Worm (Caenorhabditis elegans) whole organism, young adult: ENCODE data around the gene lro-1.

Experiments used
- B0035.1 ChIP-seq: sonication (generic microtip); optimal IDR thresholded peaks from 2 replicates; lab custom pipeline; 2016; ENCODE audit warnings: missing genetic modification characterization, mild to moderate bottlenecking, missing compliant biosample characterization, missing genotype, missing genetic modification reagents
- F39B2.1 ChIP-seq: fragments of 200-800 bp; sonication (Bioruptor generic); IDR thresholded peaks from 2 replicates; pipeline ENCODE4 v1.3.6; 2022; ENCODE audit warnings: missing genetic modification reagents, missing genetic modification characterization, missing compliant biosample characterization
- F49E8.2 ChIP-seq: sonication (generic microtip); optimal IDR thresholded peaks from 3 replicates; lab custom pipeline; 2017; ENCODE audit warnings: missing genetic modification characterization, mild to moderate bottlenecking, missing compliant biosample characterization, antibody characterized with exemption, moderate library complexity; ENCODE audit not compliant: insufficient read depth
- F52B5.7 ChIP-seq: sonication (generic microtip); optimal IDR thresholded peaks from 2 replicates; lab custom pipeline; 2016; ENCODE audit warnings: mild to moderate bottlenecking, missing genetic modification characterization, missing compliant biosample characterization
- K12H6.12 ChIP-seq: fragments of 200-800 bp; sonication (Bioruptor generic); optimal IDR thresholded peaks from 2 replicates; lab custom pipeline; 2018; ENCODE audit warnings: mild to moderate bottlenecking, missing genetic modification characterization, missing compliant biosample characterization
- Y53G8AR.9 ChIP-seq: fragments of 200-800 bp; sonication (Bioruptor generic); conservative IDR thresholded peaks from 2 replicates; pipeline ENCODE4 v1.3.6; 2022; ENCODE audit warnings: missing genetic modification reagents, missing genetic modification characterization, missing compliant biosample characterization
- akir-1 ChIP-seq: fragments of 200-800 bp; sonication (Bioruptor generic); optimal IDR thresholded peaks from 2 replicates; lab custom pipeline; 2018; ENCODE audit warnings: mild to moderate bottlenecking, missing genetic modification characterization, moderate library complexity, missing compliant biosample characterization
- ama-1 ChIP-seq, 3 experiments: fragments of 150-350 bp in 1 of 3; sonication (generic microtip) in 2 of 3; optimal IDR thresholded peaks; 2 replicates each; lab custom pipeline; 2014 to 2018; ENCODE audit warnings: missing biosample characterization in 2 of 3, missing genetic modification characterization in 2 of 3, missing genetic modification reagents in 2 of 3
- attf-5 ChIP-seq: fragments of 200-800 bp; sonication (Bioruptor generic); optimal IDR thresholded peaks from 2 replicates; lab custom pipeline; 2018; ENCODE audit warnings: mild to moderate bottlenecking, missing genetic modification characterization, missing compliant biosample characterization
- attf-6 ChIP-seq: fragments of 200-800 bp; sonication (Bioruptor generic); IDR thresholded peaks from 2 replicates; pipeline ENCODE4 v1.3.6; 2022; ENCODE audit warnings: missing genetic modification reagents, missing genetic modification characterization, missing compliant biosample characterization
- bed-1 ChIP-seq: fragments of 200-800 bp; sonication (Bioruptor generic); IDR thresholded peaks from 2 replicates; pipeline ENCODE4 v1.3.6; 2022; ENCODE audit warnings: missing genetic modification reagents, missing genetic modification characterization, missing compliant biosample characterization
- bed-2 ChIP-seq: fragments of 200-800 bp; sonication (Bioruptor generic); IDR thresholded peaks from 2 replicates; pipeline ENCODE4 v1.3.6; 2022; ENCODE audit warnings: missing genetic modification reagents, missing genetic modification characterization, missing compliant biosample characterization
- ccch-3 ChIP-seq: fragments of 200-800 bp; sonication (Bioruptor generic); optimal IDR thresholded peaks from 2 replicates; lab custom pipeline; 2018; ENCODE audit warnings: mild to moderate bottlenecking, missing genetic modification characterization, missing compliant biosample characterization
- cebp-1 ChIP-seq, 2 experiments: fragments of 200-800 bp in 1 of 2; sonication (Bioruptor generic) in 1 of 2; sonication (generic microtip) in 1 of 2; IDR thresholded peaks in 1 of 2; optimal IDR thresholded peaks in 1 of 2; 2 replicates each; pipeline versions ENCODE4 v1.3.6 to Lab custom; 2017 to 2022; ENCODE audit warnings: missing compliant biosample characterization in 2 of 2, missing genetic modification characterization in 2 of 2, mild to moderate bottlenecking in 1 of 2, missing genetic modification reagents in 1 of 2, moderate library complexity in 1 of 2
- ceh-27 ChIP-seq: fragments of 200-800 bp; sonication (Bioruptor generic); optimal IDR thresholded peaks from 2 replicates; lab custom pipeline; 2018; ENCODE audit warnings: mild to moderate bottlenecking, missing genetic modification characterization, moderate library complexity, missing compliant biosample characterization
- ceh-58 ChIP-seq: fragments of 200-800 bp; sonication (Bioruptor generic); IDR thresholded peaks from 2 replicates; pipeline ENCODE4 v1.3.6; 2022; ENCODE audit warnings: missing genetic modification characterization, missing compliant biosample characterization
- ceh-91 ChIP-seq: fragments of 200-800 bp; sonication (Bioruptor generic); IDR thresholded peaks from 2 replicates; pipeline ENCODE4 v1.3.6; 2022; ENCODE audit warnings: missing genetic modification reagents, missing genetic modification characterization, missing compliant biosample characterization
- chd-7 ChIP-seq: sonication (generic microtip); optimal IDR thresholded peaks from 2 replicates; lab custom pipeline; 2016; ENCODE audit warnings: mild to moderate bottlenecking, missing genetic modification characterization, moderate library complexity, missing compliant biosample characterization
- die-1 ChIP-seq: sonication (generic microtip); optimal IDR thresholded peaks from 2 replicates; lab custom pipeline; 2016; ENCODE audit warnings: missing genotype, mild to moderate bottlenecking, missing genetic modification characterization, missing compliant biosample characterization
- dpff-1 ChIP-seq: sonication (generic microtip); optimal IDR thresholded peaks from 2 replicates; lab custom pipeline; 2017; ENCODE audit warnings: mild to moderate bottlenecking, missing genetic modification characterization, missing compliant biosample characterization
- egl-18 ChIP-seq: fragments of 200-800 bp; sonication (Bioruptor generic); IDR thresholded peaks from 2 replicates; pipeline ENCODE4 v1.3.6; 2022; ENCODE audit warnings: missing genetic modification reagents, missing genetic modification characterization, missing compliant biosample characterization
- ekl-4 ChIP-seq: fragments of 200-800 bp; sonication (Bioruptor generic); IDR thresholded peaks from 2 replicates; pipeline ENCODE4 v1.3.6; 2022; ENCODE audit warnings: missing genetic modification reagents, missing genetic modification characterization, missing compliant biosample characterization
- ets-4 ChIP-seq: fragments of 200-800 bp; sonication (Bioruptor generic); optimal IDR thresholded peaks from 2 replicates; lab custom pipeline; 2018; ENCODE audit warnings: mild to moderate bottlenecking, missing genetic modification characterization, missing compliant biosample characterization
- fkh-3 ChIP-seq: sonication (generic microtip); optimal IDR thresholded peaks from 2 replicates; lab custom pipeline; 2016; ENCODE audit warnings: mild to moderate bottlenecking, missing genetic modification characterization, missing compliant biosample characterization
- hrde-1 ChIP-seq: sonication (generic microtip); optimal IDR thresholded peaks from 2 replicates; lab custom pipeline; 2016; ENCODE audit warnings: missing genetic modification characterization, mild to moderate bottlenecking, missing compliant biosample characterization, moderate library complexity, missing genotype, missing genetic modification reagents, borderline replicate concordance
- let-526 ChIP-seq: fragments of 200-800 bp; sonication (Bioruptor generic); IDR thresholded peaks from 2 replicates; pipeline ENCODE4 v1.3.6; 2022; ENCODE audit warnings: missing genetic modification reagents, missing genetic modification characterization, missing compliant biosample characterization
- lin-26 ChIP-seq: fragments of 200-800 bp; sonication (Bioruptor generic); IDR thresholded peaks from 2 replicates; pipeline ENCODE4 v1.3.6; 2022; ENCODE audit warnings: missing genetic modification reagents, missing genetic modification characterization, missing compliant biosample characterization
- lin-35 ChIP-seq, 3 experiments: fragments of 150-350 bp in 2 of 3; sonication (generic microtip) in 1 of 3; optimal IDR thresholded peaks; 2 replicates each; lab custom pipeline; 2014 to 2018; ENCODE audit warnings: missing biosample characterization in 3 of 3, missing genetic modification characterization in 3 of 3, missing genetic modification reagents in 3 of 3
- mcd-1 ChIP-seq: fragments of 200-800 bp; sonication (Bioruptor generic); IDR thresholded peaks from 2 replicates; pipeline ENCODE4 v1.3.6; 2022; ENCODE audit warnings: missing genetic modification reagents, missing genetic modification characterization, missing compliant biosample characterization
- mxl-1 ChIP-seq: sonication (generic microtip); optimal IDR thresholded peaks from 2 replicates; lab custom pipeline; 2016; ENCODE audit warnings: missing genetic modification characterization, missing compliant biosample characterization
- nfya-2 ChIP-seq: fragments of 200-800 bp; sonication (Bioruptor generic); IDR thresholded peaks from 2 replicates; pipeline ENCODE4 v1.3.6; 2022; ENCODE audit warnings: missing genetic modification reagents, missing genetic modification characterization, missing compliant biosample characterization
- nhr-120 ChIP-seq: fragments of 200-800 bp; sonication (Bioruptor generic); IDR thresholded peaks from 2 replicates; pipeline ENCODE4 v1.3.6; 2022; ENCODE audit warnings: missing genetic modification characterization, missing compliant biosample characterization
- nhr-179 ChIP-seq: sonication (generic microtip); optimal IDR thresholded peaks from 2 replicates; lab custom pipeline; 2016; ENCODE audit warnings: mild to moderate bottlenecking, missing genetic modification characterization, missing compliant biosample characterization
- pbrm-1 ChIP-seq: fragments of 200-800 bp; sonication (Bioruptor generic); IDR thresholded peaks from 2 replicates; pipeline ENCODE4 v1.3.6; 2022; ENCODE audit warnings: missing genetic modification reagents, missing genetic modification characterization, missing compliant biosample characterization
- rcor-1 ChIP-seq: fragments of 200-800 bp; sonication (Bioruptor generic); IDR thresholded peaks from 2 replicates; pipeline ENCODE4 v1.3.6; 2022; ENCODE audit warnings: missing genetic modification reagents, missing genetic modification characterization, missing compliant biosample characterization
- repo-1 ChIP-seq: sonication (generic microtip); optimal IDR thresholded peaks from 2 replicates; lab custom pipeline; 2017; ENCODE audit warnings: mild to moderate bottlenecking, missing genetic modification characterization, missing compliant biosample characterization
- sdz-38 ChIP-seq: sonication (generic microtip); optimal IDR thresholded peaks from 2 replicates; lab custom pipeline; 2016; ENCODE audit warnings: missing genotype, missing genetic modification characterization, missing compliant biosample characterization
- sea-2 ChIP-seq: fragments of 200-800 bp; sonication (Bioruptor generic); IDR thresholded peaks from 2 replicates; pipeline ENCODE4 v1.3.6; 2022; ENCODE audit warnings: missing genetic modification characterization, missing compliant biosample characterization
- snpc-1.1 ChIP-seq: sonication (generic microtip); optimal IDR thresholded peaks from 2 replicates; lab custom pipeline; 2017; ENCODE audit warnings: missing genetic modification characterization, mild to moderate bottlenecking, missing compliant biosample characterization, antibody characterized with exemption, moderate library complexity, missing genotype, missing genetic modification reagents; ENCODE audit not compliant: insufficient read depth
- snpc-1.3 ChIP-seq: sonication (generic microtip); optimal IDR thresholded peaks from 2 replicates; lab custom pipeline; 2017; ENCODE audit warnings: missing genetic modification characterization, mild to moderate bottlenecking, missing compliant biosample characterization, antibody characterized with exemption, moderate library complexity, missing genotype, missing genetic modification reagents; ENCODE audit not compliant: insufficient read depth
- tbx-9 ChIP-seq: sonication (generic microtip); optimal IDR thresholded peaks from 2 replicates; lab custom pipeline; 2016; ENCODE audit warnings: borderline replicate concordance, missing genetic modification characterization, inconsistent platforms, missing compliant biosample characterization
- tlf-1 ChIP-seq: fragments of 200-800 bp; sonication (Bioruptor generic); optimal IDR thresholded peaks from 2 replicates; lab custom pipeline; 2018; ENCODE audit warnings: mild to moderate bottlenecking, missing genetic modification characterization, missing compliant biosample characterization
- xnd-1 ChIP-seq: sonication (generic microtip); optimal IDR thresholded peaks from 2 replicates; lab custom pipeline; 2016; ENCODE audit warnings: missing genotype, missing genetic modification reagents, missing genetic modification characterization, missing compliant biosample characterization
- zfh-2 ChIP-seq: fragments of 200-800 bp; sonication (Bioruptor generic); conservative IDR thresholded peaks from 2 replicates; pipeline ENCODE4 v1.3.6; 2022; ENCODE audit warnings: missing genetic modification reagents, missing genetic modification characterization, missing compliant biosample characterization
- ztf-22 ChIP-seq: fragments of 200-800 bp; sonication (Bioruptor generic); optimal IDR thresholded peaks from 2 replicates; lab custom pipeline; 2018; ENCODE audit warnings: mild to moderate bottlenecking, missing genetic modification characterization, moderate library complexity, missing compliant biosample characterization
- ztf-25 ChIP-seq: fragments of 200-800 bp; sonication (Bioruptor generic); IDR thresholded peaks from 2 replicates; pipeline ENCODE4 v1.3.6; 2022; ENCODE audit warnings: missing genetic modification reagents, missing genetic modification characterization, missing compliant biosample characterization

The lro-1 gene

DNA sequence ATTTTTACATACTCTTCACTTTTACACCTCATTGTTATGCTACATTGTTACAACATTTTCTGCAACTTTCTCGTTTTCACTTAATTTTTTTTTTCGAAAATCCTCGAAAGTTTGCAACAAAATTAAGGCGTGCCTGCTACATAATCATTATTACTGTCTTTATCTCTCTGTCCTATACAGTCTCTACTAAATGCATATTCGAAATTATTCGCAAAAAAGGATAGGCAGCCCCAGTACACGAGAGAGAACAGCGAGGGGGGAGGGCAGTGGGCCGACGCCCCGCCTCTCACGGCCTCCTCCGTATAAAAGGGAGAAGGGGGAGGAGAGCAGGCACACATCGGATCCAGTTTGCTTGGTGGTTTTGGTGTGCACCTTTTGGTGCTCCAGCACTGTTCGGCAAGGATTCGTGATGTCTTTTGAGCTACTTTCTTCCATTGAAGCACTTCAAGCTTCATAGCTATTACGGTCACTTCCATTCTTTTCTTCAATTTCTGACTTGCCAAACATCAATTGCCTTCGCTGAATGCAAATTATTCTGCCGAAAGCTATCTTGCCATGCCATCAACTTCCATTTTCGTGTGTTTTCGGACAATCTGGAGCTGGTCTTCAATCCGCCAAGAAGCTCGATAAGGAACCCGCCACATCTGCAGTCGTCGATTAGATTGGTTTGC is 19.8 kb upstream of the lro-1 start (continued):
- TF ChIP-seq F49E8.2 (tag; lab: Kevin White, UChicago) (no peak), xnd-1 (no peak), ceh-58 (no peak), ceh-91 (GFP tag; lab: Robert Waterston, UW) (no peak), tlf-1 (GFP tag; lab: Kevin White, UChicago) (no peak), tbx-9 (tag; lab: Kevin White, UChicago) (no peak), lin-35 (GFP tag; optimal IDR thresholded peaks at IDR 0.05; lab: Kevin White, UChicago) (no peak), ama-1 (optimal IDR thresholded peaks at IDR 0.05; lab: Kevin White, UChicago) (peak; percentile 98), ama-1 (GFP tag; optimal IDR thresholded peaks at IDR 0.05; lab: Kevin White, UChicago) (peak in 1 of 2 experiments; percentile 34), K12H6.12 (tag; lab: Kevin White, UChicago) (no peak), nhr-179 (no peak), chd-7 (tag; lab: Kevin White, UChicago) (peak; percentile 30), fkh-3 (tag; lab: Kevin White, UChicago) (no peak), repo-1 (peak; percentile 27), nhr-120 (GFP tag; lab: Robert Waterston, UW) (no peak), ets-4 (GFP tag; lab: Kevin White, UChicago) (no peak), snpc-1.1 (tag; lab: Kevin White, UChicago) (no peak), attf-6 (GFP tag; lab: Robert Waterston, UW) (no peak), hrde-1 (no peak), rcor-1 (no peak), B0035.1 (no peak), akir-1 (no peak), ccch-3 (GFP tag; lab: Kevin White, UChicago) (no peak), ztf-25 (GFP tag; lab: Robert Waterston, UW) (no peak), die-1 (tag; lab: Kevin White, UChicago) (no peak), let-526 (GFP tag; lab: Robert Waterston, UW) (no peak), ekl-4 (GFP tag; lab: Robert Waterston, UW) (no peak), sea-2 (no peak), mcd-1 (GFP tag; lab: Robert Waterston, UW) (peak; percentile 33), egl-18 (GFP tag; lab: Robert Waterston, UW) (no peak), ceh-27 (GFP tag; lab: Kevin White, UChicago) (peak; percentile 4), sdz-38 (tag; lab: Kevin White, UChicago) (no peak), dpff-1 (tag; lab: Kevin White, UChicago) (no peak), pbrm-1 (GFP tag; lab: Robert Waterston, UW) (peak; percentile 58), lin-26 (GFP tag; lab: Robert Waterston, UW) (peak; percentile 49; the same call in 1 of the 2 replicates), attf-5 (GFP tag; lab: Kevin White, UChicago) (peak; percentile 17), ztf-22 (GFP tag; lab: Kevin White, UChicago) (peak; percentile 26), snpc-1.3 (tag; lab: Kevin White, UChicago) (no peak), F39B2.1 (GFP tag; lab: Robert Waterston, UW) (no peak), mxl-1 (tag; lab: Kevin White, UChicago) (no peak), bed-2 (GFP tag; lab: Robert Waterston, UW) (no peak), F52B5.7 (tag; lab: Kevin White, UChicago) (peak; percentile 34), bed-1 (GFP tag; lab: Robert Waterston, UW) (no peak), nfya-2 (no peak), zfh-2 (GFP tag; lab: Robert Waterston, UW) (peak; percentile 90), Y53G8AR.9 (GFP tag; lab: Robert Waterston, UW) (0 out of 2 replicates have a peak, but pooled peaks have one; percentile 52), cebp-1 (GFP tag; IDR thresholded peaks at IDR 0.05; lab: Robert Waterston, UW) (0 out of 2 replicates have a peak, but pooled peaks have one; percentile 40), cebp-1 (tag; optimal IDR thresholded peaks at IDR 0.05; lab: Kevin White, UChicago) (peak; percentile 51)
